Worm (Caenorhabditis elegans) whole organism, young adult: Measurements from ENCODE around the gene F58G6.3.
A peak's percentile ranks its signal among the peaks of the same experiment; 100 is the strongest.

Source experiments
- nhr-80 ChIP-seq: sonication (generic microtip); optimal IDR thresholded peaks from 2 replicates; lab custom pipeline; 2016; ENCODE audit warnings: missing genetic modification characterization, missing compliant biosample characterization
- unc-62 ChIP-seq: fragments of 150-350 bp; optimal IDR thresholded peaks from 2 replicates; lab custom pipeline; 2014; ENCODE audit warnings: missing biosample characterization, missing genetic modification reagents, missing genetic modification characterization

Gene F58G6.3

ce11 chrIV:9699062-9699461 lies 45.7 kb downstream of the F58G6.3 start:
- TF ChIP-seq unc-62 (GFP tag; lab: Kevin White, UChicago) (no peak), nhr-80 (tag; lab: Kevin White, UChicago) (peak; percentile 62)
